Fruit fly (Drosophila melanogaster) Kc167 (cell line): ENCODE measurements around the gene Ttc30.

Source experiments
- Myc ChIP-seq: fragments of >200 bp; optimal IDR thresholded peaks from 2 replicates; lab custom pipeline; 2017; ENCODE audit warnings: missing external identifiers
- Sin3A ChIP-seq: fragments of >200 bp; optimal IDR thresholded peaks from 2 replicates; lab custom pipeline; 2018; ENCODE audit warnings: missing external identifiers
- h ChIP-seq: fragments of >200 bp; optimal IDR thresholded peaks from 3 replicates; lab custom pipeline; 2018; ENCODE audit warnings: missing external identifiers
- ttk ChIP-seq: sonication (Bioruptor generic); optimal IDR thresholded peaks from 2 replicates; lab custom pipeline; 2017; ENCODE audit warnings: missing external identifiers

- TF ChIP-seq h (lab: Kevin White, UChicago) (no peak), ttk (no peak), Sin3A (lab: Kevin White, UChicago) (no peak), Myc (no peak)
These were observed 8.3 kb upstream of the Ttc30 start for dm6 chr2L:13098301-13098700.
